Worm (Caenorhabditis elegans): ENCODE data around the gene lron-10.

DNA sequence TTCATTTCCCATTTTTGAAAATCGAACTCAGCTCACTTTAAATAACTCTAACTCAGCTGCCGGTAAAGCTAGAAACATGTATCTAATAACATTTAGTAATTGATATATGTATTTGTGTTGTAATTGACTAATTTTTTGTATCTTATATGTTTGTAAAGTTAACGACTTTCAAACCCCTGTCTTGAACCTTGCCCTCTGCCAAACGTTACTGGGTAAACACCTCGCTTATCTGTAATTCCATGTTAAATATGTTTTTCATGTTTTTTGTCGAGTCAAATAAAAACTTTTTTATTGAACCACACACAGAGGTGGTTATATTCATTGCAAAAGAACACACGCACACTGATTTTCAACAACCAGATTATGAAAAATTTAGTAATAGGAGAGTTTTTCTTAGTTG, 8.6 kb upstream of the lron-10 start:
- TF ChIP-seq irx-1 (tag; optimal IDR thresholded peaks at IDR 0.05) (no peak), sox-4 (tag; optimal IDR thresholded peaks at IDR 0.05) (no peak), zag-1 (tag; optimal IDR thresholded peaks at IDR 0.05) (no peak), nhr-90 (tag; optimal IDR thresholded peaks at IDR 0.05; ENCODE audit: poor library complexity) (no peak), ztf-11 (tag; optimal IDR thresholded peaks at IDR 0.05) (no peak), snu-23 (GFP tag; optimal IDR thresholded peaks at IDR 0.05) (no peak), mdl-1 (tag; optimal IDR thresholded peaks at IDR 0.05) (no peak), lin-13 (GFP tag; optimal IDR thresholded peaks at IDR 0.05) (no peak), nhr-77 (tag; optimal IDR thresholded peaks at IDR 0.05) (no peak), lsy-2 (tag; optimal IDR thresholded peaks at IDR 0.05) (no peak), ceh-88 (GFP tag; IDR thresholded peaks at IDR 0.05) (no peak), pqm-1 (tag; optimal IDR thresholded peaks at IDR 0.05) (no peak), fos-1 (tag; optimal IDR thresholded peaks at IDR 0.05) (no peak)
